Worm (Caenorhabditis elegans) whole organism, L4 larva: ENCODE results near the gene srw-68.

ENCODE experiments used
- Y105C5A.15 ChIP-seq: fragments of 200-800 bp; sonication (Bioruptor generic); IDR thresholded peaks from 2 replicates; pipeline ENCODE4 v1.3.6; 2022; ENCODE audit warnings: missing genetic modification characterization, missing compliant biosample characterization
- Y5F2A.4 ChIP-seq: fragments of 200-800 bp; sonication (Bioruptor generic); optimal IDR thresholded peaks from 2 replicates; lab custom pipeline; 2018; ENCODE audit warnings: mild to moderate bottlenecking, missing genetic modification characterization, missing compliant biosample characterization
- Y75B8A.6 ChIP-seq: fragments of 200-800 bp; sonication (Bioruptor generic); IDR thresholded peaks from 2 replicates; pipeline ENCODE4 v1.3.6; 2022; ENCODE audit warnings: missing genetic modification reagents, missing genetic modification characterization, missing compliant biosample characterization
- ceh-32 ChIP-seq: sonication (generic microtip); optimal IDR thresholded peaks from 2 replicates; lab custom pipeline; 2016; ENCODE audit warnings: mild to moderate bottlenecking, missing genetic modification characterization, missing compliant biosample characterization; ENCODE audit not compliant: poor library complexity
- ceh-44 ChIP-seq: fragments of 200-800 bp; sonication (Bioruptor generic); IDR thresholded peaks from 2 replicates; pipeline ENCODE4 v1.3.6; 2022; ENCODE audit warnings: missing genetic modification reagents, missing genetic modification characterization, missing compliant biosample characterization
- ces-1 ChIP-seq: fragments of 150-350 bp; sonication (generic microtip); optimal IDR thresholded peaks from 4 replicates; lab custom pipeline; 2014; ENCODE audit warnings: missing biosample characterization, missing genetic modification reagents, missing genetic modification characterization
- cey-2 ChIP-seq: sonication (generic microtip); optimal IDR thresholded peaks from 3 replicates; lab custom pipeline; 2017; ENCODE audit warnings: missing genetic modification characterization, mild to moderate bottlenecking, missing compliant biosample characterization, antibody characterized with exemption, borderline replicate concordance; ENCODE audit not compliant: insufficient read depth
- ctbp-1 ChIP-seq: fragments of 200-800 bp; sonication (Bioruptor generic); IDR thresholded peaks from 2 replicates; pipeline ENCODE4 v1.3.6; 2022; ENCODE audit warnings: missing genetic modification reagents, missing genetic modification characterization, missing compliant biosample characterization
- daf-16 ChIP-seq, 3 experiments: sonication (generic microtip); optimal IDR thresholded peaks; 2 replicates each; lab custom pipeline; 2016 to 2017; ENCODE audit warnings: missing genetic modification characterization in 3 of 3, missing genetic modification reagents in 3 of 3, mild to moderate bottlenecking in 2 of 3, missing compliant biosample characterization in 2 of 3, missing biosample characterization in 1 of 3, moderate library complexity in 1 of 3
- daf-8 ChIP-seq: fragments of 200-800 bp; sonication (Bioruptor generic); IDR thresholded peaks from 2 replicates; pipeline ENCODE4 v1.3.6; 2022; ENCODE audit warnings: missing genetic modification characterization, missing compliant biosample characterization
- dmd-8 ChIP-seq: fragments of 200-800 bp; sonication (Bioruptor generic); IDR thresholded peaks from 2 replicates; pipeline ENCODE4 v1.3.6; 2022; ENCODE audit warnings: missing genetic modification characterization, missing compliant biosample characterization
- dmd-9 ChIP-seq: fragments of 200-800 bp; sonication (Bioruptor generic); IDR thresholded peaks from 2 replicates; pipeline ENCODE4 v1.3.6; 2022; ENCODE audit warnings: missing genetic modification reagents, missing genetic modification characterization, missing compliant biosample characterization
- duxl-1 ChIP-seq: sonication (generic microtip); optimal IDR thresholded peaks from 2 replicates; lab custom pipeline; 2016; ENCODE audit warnings: mild to moderate bottlenecking, missing genetic modification characterization, moderate library complexity, missing compliant biosample characterization; ENCODE audit not compliant: poor library complexity
- dve-1 ChIP-seq: sonication (generic microtip); optimal IDR thresholded peaks from 2 replicates; lab custom pipeline; 2017; ENCODE audit warnings: antibody characterized with exemption, mild to moderate bottlenecking, missing genetic modification characterization, missing compliant biosample characterization; ENCODE audit not compliant: insufficient read depth
- fkh-10 ChIP-seq: fragments of 150-350 bp; optimal IDR thresholded peaks from 2 replicates; lab custom pipeline; 2014; ENCODE audit warnings: missing biosample characterization, missing genetic modification reagents, missing genetic modification characterization
- hif-1 ChIP-seq, 2 experiments: sonication (generic microtip); optimal IDR thresholded peaks; 2 replicates each; lab custom pipeline; 2016 to 2017; ENCODE audit warnings: missing compliant biosample characterization in 2 of 2, missing genetic modification characterization in 2 of 2, missing genetic modification reagents in 2 of 2, missing genotype in 2 of 2, mild to moderate bottlenecking in 1 of 2
- hmg-1.1 ChIP-seq: fragments of 200-800 bp; sonication (Bioruptor generic); IDR thresholded peaks from 2 replicates; pipeline ENCODE4 v1.3.6; 2022; ENCODE audit warnings: missing genetic modification reagents, missing genetic modification characterization, missing compliant biosample characterization
- lin-1 ChIP-seq: fragments of 200-800 bp; sonication (Bioruptor generic); IDR thresholded peaks from 2 replicates; pipeline ENCODE4 v1.3.6; 2022; ENCODE audit warnings: missing genetic modification reagents, missing genetic modification characterization, missing compliant biosample characterization
- lin-13 ChIP-seq: fragments of 150-350 bp; optimal IDR thresholded peaks from 2 replicates; lab custom pipeline; 2014; ENCODE audit warnings: missing biosample characterization, missing genetic modification reagents, missing genetic modification characterization
- lin-39 ChIP-seq: fragments of 150-350 bp; optimal IDR thresholded peaks from 2 replicates; lab custom pipeline; 2014; ENCODE audit warnings: missing biosample characterization, missing genetic modification reagents, missing genetic modification characterization
- mes-2 ChIP-seq: sonication (generic microtip); optimal IDR thresholded peaks from 2 replicates; lab custom pipeline; 2016; ENCODE audit warnings: missing genotype, mild to moderate bottlenecking, missing genetic modification characterization, missing compliant biosample characterization; ENCODE audit not compliant: poor library complexity, severe bottlenecking
- nhr-237 ChIP-seq: sonication (generic microtip); optimal IDR thresholded peaks from 2 replicates; lab custom pipeline; 2017; ENCODE audit warnings: missing biosample characterization, missing genetic modification characterization
- nhr-28 ChIP-seq: fragments of 150-350 bp; optimal IDR thresholded peaks from 2 replicates; lab custom pipeline; 2014; ENCODE audit warnings: missing biosample characterization, missing genetic modification characterization
- nhr-42 ChIP-seq: fragments of 200-800 bp; sonication (Bioruptor generic); IDR thresholded peaks from 2 replicates; pipeline ENCODE4 v1.3.6; 2022; ENCODE audit warnings: missing genetic modification characterization, missing compliant biosample characterization
- nhr-48 ChIP-seq: sonication (generic microtip); optimal IDR thresholded peaks from 2 replicates; lab custom pipeline; 2016; ENCODE audit warnings: mild to moderate bottlenecking, missing genetic modification characterization, missing compliant biosample characterization
- nhr-6 ChIP-seq: fragments of 150-350 bp; optimal IDR thresholded peaks from 2 replicates; lab custom pipeline; 2014; ENCODE audit warnings: missing biosample characterization, missing genetic modification characterization
- nhr-76 ChIP-seq: fragments of 150-350 bp; optimal IDR thresholded peaks from 2 replicates; lab custom pipeline; 2014; ENCODE audit warnings: missing biosample characterization, missing genetic modification characterization
- nhr-77 ChIP-seq: fragments of 150-350 bp; optimal IDR thresholded peaks from 2 replicates; lab custom pipeline; 2014; ENCODE audit warnings: missing biosample characterization, missing genetic modification characterization
- pqm-1 ChIP-seq: sonication (generic microtip); optimal IDR thresholded peaks from 2 replicates; lab custom pipeline; 2017; ENCODE audit warnings: missing biosample characterization, missing genetic modification characterization
- tag-97 ChIP-seq: fragments of 200-800 bp; sonication (Bioruptor generic); IDR thresholded peaks from 2 replicates; pipeline ENCODE4 v1.3.6; 2022; ENCODE audit warnings: missing genetic modification characterization, missing compliant biosample characterization
- unc-130 ChIP-seq: sonication (generic microtip); optimal IDR thresholded peaks from 2 replicates; lab custom pipeline; 2016; ENCODE audit warnings: missing genetic modification reagents, missing genetic modification characterization, missing compliant biosample characterization
- unc-39 ChIP-seq: sonication (generic microtip); optimal IDR thresholded peaks from 2 replicates; lab custom pipeline; 2017; ENCODE audit warnings: missing biosample characterization, missing genetic modification characterization
- unc-62 ChIP-seq, 3 experiments: fragments of 150-350 bp in 1 of 3; sonication (generic microtip); optimal IDR thresholded peaks in 2 of 3; peaks in 1 of 3; 1 replicate in 1 of 3; 2 replicates in 2 of 3; lab custom pipeline; 2014 to 2017; ENCODE audit warnings: missing biosample characterization in 3 of 3, missing genetic modification characterization in 3 of 3, missing genetic modification reagents in 3 of 3, missing genotype in 1 of 3
- zfp-2 ChIP-seq: sonication (generic microtip); optimal IDR thresholded peaks from 2 replicates; lab custom pipeline; 2016; ENCODE audit warnings: mild to moderate bottlenecking, missing genetic modification characterization, missing compliant biosample characterization
- zip-11 ChIP-seq: fragments of 200-800 bp; sonication (Bioruptor generic); IDR thresholded peaks from 2 replicates; pipeline ENCODE4 v1.3.6; 2022; ENCODE audit warnings: missing genetic modification characterization, missing compliant biosample characterization

The srw-68 gene

ce11 chrV:7399202-7399601 is 27.3 kb downstream of the srw-68 start, which contains the start of gene gst-41:
Gene gst-41, minus strand, starts transcription at chrV:7399302.
- TF ChIP-seq cey-2 (tag; lab: Kevin White, UChicago) (no peak), zip-11 (GFP tag; lab: Robert Waterston, UW) (no peak), tag-97 (GFP tag; lab: Robert Waterston, UW) (no peak), Y5F2A.4 (GFP tag; lab: Kevin White, UChicago) (no peak), dve-1 (no peak), nhr-76 (no peak)

- TF ChIP-seq unc-62 (GFP tag; optimal IDR thresholded peaks at IDR 0.05 in 1 of 2; lab: Kevin White, UChicago): peak in 1 of 2 experiments; percentile 2
- TF ChIP-seq unc-62 (tag; optimal IDR thresholded peaks at IDR 0.05; lab: Kevin White, UChicago): no peak
- TF ChIP-seq hmg-1.1 (GFP tag; lab: Robert Waterston, UW): no peak
These were observed 31.1 kb downstream of the srw-68 start, which contains the start of gene srx-9 for ce11 chrV:7395359-7395758. Gene srx-9, minus strand, starts transcription at chrV:7395459.

- no peak for TF ChIP-seq ceh-44 (GFP tag; lab: Robert Waterston, UW)
- no peak for TF ChIP-seq hif-1 (tag; optimal IDR thresholded peaks at IDR 0.05; lab: Kevin White, UChicago)
- TF ChIP-seq nhr-42: no peak
- no peak for TF ChIP-seq Y105C5A.15 (GFP tag; lab: Robert Waterston, UW)
- no peak for TF ChIP-seq zip-11 (GFP tag; lab: Robert Waterston, UW)
- TF ChIP-seq daf-8: no peak
- TF ChIP-seq nhr-48: no peak
- TF ChIP-seq dve-1: peak; percentile 24
- no peak for TF ChIP-seq unc-62 (GFP tag; optimal IDR thresholded peaks at IDR 0.05 in 1 of 2; lab: Kevin White, UChicago)
- no peak for TF ChIP-seq unc-62 (tag; optimal IDR thresholded peaks at IDR 0.05; lab: Kevin White, UChicago)
- no peak for TF ChIP-seq lin-1 (GFP tag; lab: Robert Waterston, UW)
- no peak for TF ChIP-seq daf-16 (GFP tag; optimal IDR thresholded peaks at IDR 0.05; lab: Kevin White, UChicago)
- peak; percentile 59 for TF ChIP-seq daf-16 (tag; optimal IDR thresholded peaks at IDR 0.05; lab: Kevin White, UChicago)
- no peak for TF ChIP-seq nhr-76
- TF ChIP-seq Y75B8A.6 (GFP tag; lab: Robert Waterston, UW): no peak
- no peak for TF ChIP-seq zfp-2 (tag; lab: Kevin White, UChicago)
- TF ChIP-seq pqm-1 (tag; lab: Kevin White, UChicago): peak; percentile 77
- peak; percentile 26 for TF ChIP-seq nhr-28 (tag; lab: Kevin White, UChicago)
- no peak for TF ChIP-seq mes-2 (tag; lab: Kevin White, UChicago)
- TF ChIP-seq duxl-1 (tag; lab: Kevin White, UChicago): no peak
- TF ChIP-seq nhr-237 (tag; lab: Kevin White, UChicago): no peak
- TF ChIP-seq lin-39 (tag; lab: Kevin White, UChicago): no peak
- TF ChIP-seq unc-130 (GFP tag; lab: Kevin White, UChicago): no peak
- TF ChIP-seq, all 104 proteins: peak for 4
These were observed 34.6 kb downstream of the srw-68 start, which contains the start of gene fbxa-105 for ce11 chrV:7391933-7392332. Gene fbxa-105, minus strand, starts transcription at chrV:7392029.

- TF ChIP-seq dmd-9 (no peak), zfp-2 (tag; lab: Kevin White, UChicago) (no peak), mes-2 (tag; lab: Kevin White, UChicago) (no peak), nhr-6 (tag; lab: Kevin White, UChicago) (no peak), lin-1 (GFP tag; lab: Robert Waterston, UW) (no peak), ceh-32 (tag; lab: Kevin White, UChicago) (no peak), nhr-77 (no peak), dmd-8 (GFP tag; lab: Robert Waterston, UW) (no peak), unc-39 (tag; lab: Kevin White, UChicago) (no peak), ctbp-1 (GFP tag; lab: Robert Waterston, UW) (no peak), fkh-10 (no peak), ces-1 (GFP tag; lab: Kevin White, UChicago) (no peak), lin-13 (GFP tag; lab: Kevin White, UChicago) (no peak)
These were observed 36.7 kb downstream of the srw-68 start, which contains the start of gene C02H6.1 for ce11 chrV:7389771-7390170. Gene C02H6.1, minus strand, starts transcription at chrV:7389871.
